Worm (Caenorhabditis elegans): ENCODE results near the gene T09F5.2.
A peak's percentile ranks its signal among the peaks of the same experiment; 100 is the strongest.

The T09F5.2 gene

DNA sequence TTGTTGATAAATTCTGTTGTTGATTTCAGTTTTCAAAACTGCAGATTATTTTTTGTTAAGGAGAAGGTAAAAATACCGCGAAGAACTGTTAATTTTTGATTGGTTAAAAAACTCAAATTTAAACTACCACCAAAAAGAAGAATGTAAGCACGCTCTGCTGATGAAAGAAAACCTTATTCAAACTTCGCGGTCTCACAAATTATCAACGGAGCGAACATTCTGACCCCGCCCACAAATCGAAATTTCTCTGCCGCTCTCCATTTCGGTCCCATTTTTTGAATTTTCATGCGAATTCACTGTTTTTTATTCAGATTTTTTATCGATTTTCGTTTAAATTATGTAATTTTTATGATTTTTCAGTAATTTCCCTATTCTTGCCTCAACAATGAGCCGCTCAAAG lies 38.8 kb downstream of the T09F5.2 start, which contains the start of gene cyn-3 (continued):
- TF ChIP-seq lag-1 (GFP tag; IDR thresholded peaks at IDR 0.05) (no peak), egl-18 (GFP tag; IDR thresholded peaks at IDR 0.05) (no peak), ccch-3 (GFP tag; optimal IDR thresholded peaks at IDR 0.05) (no peak), fkh-3 (tag; optimal IDR thresholded peaks at IDR 0.05) (no peak), F39B2.1 (GFP tag; IDR thresholded peaks at IDR 0.05) (no peak), pbrm-1 (GFP tag; IDR thresholded peaks at IDR 0.05) (peak; percentile 41; the same call in 1 of the 2 replicates), F33H1.4 (GFP tag; IDR thresholded peaks at IDR 0.05) (peak; percentile 47), efl-1 (GFP tag; optimal IDR thresholded peaks at IDR 0.05) (peak; percentile 90), C17E4.6 (GFP tag; IDR thresholded peaks at IDR 0.05) (no peak), rcor-1 (GFP tag; IDR thresholded peaks at IDR 0.05) (peak; percentile 65; the same call in 1 of the 2 replicates), D2030.7 (GFP tag; IDR thresholded peaks at IDR 0.05) (peak; percentile 49; the same call in 1 of the 2 replicates), ztf-18 (tag; optimal IDR thresholded peaks at IDR 0.05) (peak; percentile 14), K11D2.4 (GFP tag; IDR thresholded peaks at IDR 0.05) (no peak; the same call in 1 of the 2 replicates), ztf-22 (GFP tag; optimal IDR thresholded peaks at IDR 0.05) (no peak), pha-4 (tag; optimal IDR thresholded peaks at IDR 0.05) (peak; percentile 44), hmg-20 (GFP tag; IDR thresholded peaks at IDR 0.05) (no peak), snpc-1.3 (tag; optimal IDR thresholded peaks at IDR 0.05; ENCODE audit: insufficient read depth) (peak; percentile 72), lsl-1 (GFP tag; optimal IDR thresholded peaks at IDR 0.05) (peak; percentile 44), mel-28 (tag; optimal IDR thresholded peaks at IDR 0.05; ENCODE audit: borderline replicate concordance) (no peak), F55B11.4 (tag; optimal IDR thresholded peaks at IDR 0.05; ENCODE audit: borderline replicate concordance, insufficient read depth) (no peak), nfya-2 (GFP tag; IDR thresholded peaks at IDR 0.05) (no peak), bed-1 (GFP tag; IDR thresholded peaks at IDR 0.05) (no peak), tbx-9 (tag; optimal IDR thresholded peaks at IDR 0.05; ENCODE audit: borderline replicate concordance) (no peak), let-526 (GFP tag; IDR thresholded peaks at IDR 0.05) (no peak), snpc-3.4 (tag; optimal IDR thresholded peaks at IDR 0.05) (peak; percentile 69), lin-35 (GFP tag; optimal IDR thresholded peaks at IDR 0.05) (peak; percentile 64 to 96 (median 65)), lin-54 (GFP tag; optimal IDR thresholded peaks at IDR 0.05) (peak; percentile 99), ceh-27 (GFP tag; optimal IDR thresholded peaks at IDR 0.05) (peak; percentile 34), C06A6.2 (GFP tag; conservative IDR thresholded peaks at IDR 0.05) (no peak; the same call in 1 of the 2 replicates), Y53F4B.3 (GFP tag; IDR thresholded peaks at IDR 0.05) (no peak), dox-1 (GFP tag; IDR thresholded peaks at IDR 0.05) (peak; percentile 75), hrde-1 (tag; optimal IDR thresholded peaks at IDR 0.05; ENCODE audit: borderline replicate concordance) (no peak), nhr-80 (tag; optimal IDR thresholded peaks at IDR 0.05) (no peak), somi-1 (GFP tag; optimal IDR thresholded peaks at IDR 0.05) (no peak), attf-5 (GFP tag; optimal IDR thresholded peaks at IDR 0.05) (peak; percentile 83), Y67H2A.10 (GFP tag; conservative IDR thresholded peaks at IDR 0.05) (no peak), B0336.3 (GFP tag; IDR thresholded peaks at IDR 0.05) (0 out of 2 replicates have a peak, but pooled peaks have one; percentile 16), hlh-12 (tag; optimal IDR thresholded peaks at IDR 0.05) (no peak), let-607 (tag; optimal IDR thresholded peaks at IDR 0.05) (no peak), B0261.1 (tag; optimal IDR thresholded peaks at IDR 0.05) (peak; percentile 13), hmg-1.2 (GFP tag; IDR thresholded peaks at IDR 0.05) (peak; percentile 54), lin-40 (tag; optimal IDR thresholded peaks at IDR 0.05) (peak; percentile 76), ceh-100 (GFP tag; IDR thresholded peaks at IDR 0.05) (peak; percentile 71), B0035.1 (tag; optimal IDR thresholded peaks at IDR 0.05) (no peak), hsf-1 (GFP tag; IDR thresholded peaks at IDR 0.05) (peak; percentile 88), ceh-58 (GFP tag; IDR thresholded peaks at IDR 0.05) (no peak), nhr-179 (tag; optimal IDR thresholded peaks at IDR 0.05) (no peak), unc-62 (GFP tag; optimal IDR thresholded peaks at IDR 0.05) (no peak)

All from whole organism, young adult.